Fruit fly (Drosophila melanogaster) whole organism: ENCODE results near the gene ND-B16.6.
"Not testable (repeated sequence)": the region's sequence is repeated elsewhere in the genome, so short reads cannot be mapped to it uniquely, and the experiment has no call there.

Source experiments
- CG8478 ChIP-seq: fragments of >200 bp; optimal IDR thresholded peaks from 2 replicates; lab custom pipeline; 2018; ENCODE audit warnings: inconsistent platforms
- Dll ChIP-seq: fragments of >200 bp; optimal IDR thresholded peaks from 2 replicates; lab custom pipeline; 2017
- EcR ChIP-seq, 2 experiments: fragments of >200 bp; optimal IDR thresholded peaks; 2 replicates each; lab custom pipeline; 2017; ENCODE audit warnings: missing biosample characterization in 2 of 2, missing genetic modification characterization in 2 of 2, missing genetic modification reagents in 2 of 2
- pan ChIP-seq: fragments of >200 bp; optimal IDR thresholded peaks from 2 replicates; lab custom pipeline; 2017
- psq ChIP-seq: fragments of >200 bp; optimal IDR thresholded peaks from 2 replicates; lab custom pipeline; 2017
- usp ChIP-seq: fragments of >200 bp; optimal IDR thresholded peaks from 2 replicates; lab custom pipeline; 2017; ENCODE audit warnings: missing biosample characterization, missing genetic modification characterization, mixed read lengths

DNA sequence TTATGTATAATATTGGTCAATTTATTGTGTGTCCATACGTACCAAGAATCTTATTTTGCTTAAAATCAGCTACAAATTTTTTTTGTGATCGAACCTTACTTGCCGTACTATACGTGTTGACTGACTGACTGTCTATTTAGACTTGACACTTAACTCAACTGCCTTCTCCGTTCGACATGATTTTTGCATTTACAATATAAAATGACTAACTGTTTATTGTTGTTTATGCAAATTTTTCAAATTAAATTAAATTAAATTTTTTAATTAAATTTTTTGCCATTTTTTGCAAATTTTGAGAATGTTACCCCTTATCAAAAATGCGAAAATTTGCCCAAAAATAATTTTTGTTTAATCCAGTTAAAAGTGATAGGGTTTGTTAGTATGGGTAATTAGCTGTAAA is 49.8 kb upstream of the ND-B16.6 start, which contains the start of gene CG33669:
- not testable (repeated sequence) for TF ChIP-seq usp (GFP tag; lab: Kevin White, UChicago); Dll (lab: Kevin White, UChicago); pan (lab: Kevin White, UChicago); psq; CG8478 (lab: Kevin White, UChicago); EcR (GFP tag; optimal IDR thresholded peaks at IDR 0.05; lab: Kevin White, UChicago)
